Worm (Caenorhabditis elegans) whole organism, L3 larva: Measurements from ENCODE around the gene cdc-25.2.

Source experiments
- ama-1 ChIP-seq: fragments of 150-350 bp; optimal IDR thresholded peaks from 2 replicates; lab custom pipeline; 2018
- ceh-16 ChIP-seq: sonication (generic microtip); optimal IDR thresholded peaks from 2 replicates; lab custom pipeline; 2017; ENCODE audit warnings: missing biosample characterization, missing genetic modification characterization
- ceh-28 ChIP-seq: fragments of 150-350 bp; optimal IDR thresholded peaks from 2 replicates; lab custom pipeline; 2014; ENCODE audit warnings: missing biosample characterization, missing genetic modification reagents, missing genetic modification characterization
- ceh-9 ChIP-seq: sonication (generic microtip); optimal IDR thresholded peaks from 2 replicates; lab custom pipeline; 2018; ENCODE audit warnings: missing biosample characterization, missing genetic modification characterization
- daf-12 ChIP-seq: fragments of 150-350 bp; optimal IDR thresholded peaks from 2 replicates; lab custom pipeline; 2014; ENCODE audit warnings: missing biosample characterization, missing genetic modification reagents, missing genetic modification characterization
- egl-5 ChIP-seq: fragments of 150-350 bp; optimal IDR thresholded peaks from 2 replicates; lab custom pipeline; 2017; ENCODE audit warnings: missing biosample characterization, missing genetic modification reagents, missing genetic modification characterization, inconsistent platforms
- elt-1 ChIP-seq: fragments of 150-350 bp; optimal IDR thresholded peaks from 2 replicates; lab custom pipeline; 2014; ENCODE audit warnings: missing biosample characterization, missing genetic modification characterization
- elt-2 ChIP-seq: sonication (generic microtip); optimal IDR thresholded peaks from 2 replicates; lab custom pipeline; 2016; ENCODE audit warnings: missing genetic modification reagents, mild to moderate bottlenecking, missing genetic modification characterization, missing compliant biosample characterization
- elt-3 ChIP-seq, 3 experiments: fragments of 150-350 bp in 1 of 3; sonication (generic microtip) in 2 of 3; optimal IDR thresholded peaks; 2 replicates in 2 of 3; 4 replicates in 1 of 3; lab custom pipeline; 2014 to 2017; ENCODE audit warnings: missing biosample characterization in 3 of 3, missing genetic modification characterization in 3 of 3
- fkh-10 ChIP-seq: sonication (generic microtip); optimal IDR thresholded peaks from 2 replicates; lab custom pipeline; 2017; ENCODE audit warnings: missing biosample characterization, missing genetic modification reagents, missing genetic modification characterization
- fkh-2 ChIP-seq: fragments of 150-350 bp; optimal IDR thresholded peaks from 2 replicates; lab custom pipeline; 2014; ENCODE audit warnings: missing biosample characterization, missing genetic modification reagents, missing genetic modification characterization
- fos-1 ChIP-seq: fragments of 150-350 bp; optimal IDR thresholded peaks from 2 replicates; lab custom pipeline; 2014; ENCODE audit warnings: missing biosample characterization, missing genetic modification characterization
- jun-1 ChIP-seq: fragments of 150-350 bp; optimal IDR thresholded peaks from 2 replicates; lab custom pipeline; 2014; ENCODE audit warnings: missing biosample characterization, missing genetic modification reagents, missing genetic modification characterization
- lin-15B ChIP-seq: fragments of 150-350 bp; optimal IDR thresholded peaks from 2 replicates; lab custom pipeline; 2014; ENCODE audit warnings: missing biosample characterization, missing genetic modification characterization
- lin-39 ChIP-seq: fragments of 150-350 bp; optimal IDR thresholded peaks from 2 replicates; lab custom pipeline; 2018; ENCODE audit warnings: missing biosample characterization, missing genetic modification reagents, missing genetic modification characterization
- mml-1 ChIP-seq: fragments of 150-350 bp; sonication (generic microtip); optimal IDR thresholded peaks from 3 replicates; lab custom pipeline; 2014; ENCODE audit warnings: missing biosample characterization, missing genetic modification characterization
- nfya-1 ChIP-seq: sonication (generic microtip); optimal IDR thresholded peaks from 2 replicates; lab custom pipeline; 2017; ENCODE audit warnings: missing genetic modification characterization, mild to moderate bottlenecking, missing compliant biosample characterization, antibody characterized with exemption, moderate library complexity; ENCODE audit not compliant: insufficient read depth
- nhr-11 ChIP-seq: fragments of 150-350 bp; optimal IDR thresholded peaks from 2 replicates; lab custom pipeline; 2014; ENCODE audit warnings: missing biosample characterization, missing genetic modification characterization
- nhr-12 ChIP-seq: fragments of 150-350 bp; optimal IDR thresholded peaks from 2 replicates; lab custom pipeline; 2014; ENCODE audit warnings: missing biosample characterization, missing genetic modification characterization
- nhr-23 ChIP-seq: fragments of 150-350 bp; optimal IDR thresholded peaks from 2 replicates; lab custom pipeline; 2014; ENCODE audit warnings: missing biosample characterization, missing genetic modification reagents, missing genetic modification characterization
- nhr-25 ChIP-seq: sonication (generic microtip); optimal IDR thresholded peaks from 2 replicates; lab custom pipeline; 2017; ENCODE audit warnings: missing biosample characterization, missing genetic modification characterization
- nhr-28 ChIP-seq: fragments of 150-350 bp; optimal IDR thresholded peaks from 2 replicates; lab custom pipeline; 2014; ENCODE audit warnings: missing biosample characterization, missing genetic modification characterization
- nhr-76 ChIP-seq: fragments of 150-350 bp; sonication (generic microtip); optimal IDR thresholded peaks from 5 replicates; lab custom pipeline; 2014; ENCODE audit warnings: missing biosample characterization, missing genetic modification characterization
- nhr-77 ChIP-seq: fragments of 150-350 bp; optimal IDR thresholded peaks from 2 replicates; lab custom pipeline; 2014; ENCODE audit warnings: missing biosample characterization, missing genetic modification characterization
- pqm-1 ChIP-seq: fragments of 150-350 bp; optimal IDR thresholded peaks from 2 replicates; lab custom pipeline; 2017; ENCODE audit warnings: missing biosample characterization, missing genetic modification characterization, inconsistent platforms
- sea-2 ChIP-seq: fragments of 150-350 bp; sonication (generic microtip); optimal IDR thresholded peaks from 4 replicates; lab custom pipeline; 2014; ENCODE audit warnings: missing biosample characterization, missing genetic modification reagents, missing genetic modification characterization
- snpc-4 ChIP-seq: fragments of 150-350 bp; optimal IDR thresholded peaks from 2 replicates; lab custom pipeline; 2014; ENCODE audit warnings: missing biosample characterization, missing genetic modification characterization
- unc-39 ChIP-seq: sonication (generic microtip); optimal IDR thresholded peaks from 4 replicates; lab custom pipeline; 2017; ENCODE audit warnings: missing biosample characterization, missing genetic modification characterization
- unc-62 ChIP-seq: fragments of 150-350 bp; sonication (generic microtip); optimal IDR thresholded peaks from 4 replicates; lab custom pipeline; 2014; ENCODE audit warnings: missing biosample characterization, missing genetic modification reagents, missing genetic modification characterization
- zag-1 ChIP-seq: fragments of 150-350 bp; optimal IDR thresholded peaks from 2 replicates; lab custom pipeline; 2014; ENCODE audit warnings: missing biosample characterization, missing genetic modification characterization
- ztf-11 ChIP-seq: fragments of 150-350 bp; optimal IDR thresholded peaks from 2 replicates; lab custom pipeline; 2014; ENCODE audit warnings: missing biosample characterization, missing genetic modification characterization

The cdc-25.2 gene

DNA sequence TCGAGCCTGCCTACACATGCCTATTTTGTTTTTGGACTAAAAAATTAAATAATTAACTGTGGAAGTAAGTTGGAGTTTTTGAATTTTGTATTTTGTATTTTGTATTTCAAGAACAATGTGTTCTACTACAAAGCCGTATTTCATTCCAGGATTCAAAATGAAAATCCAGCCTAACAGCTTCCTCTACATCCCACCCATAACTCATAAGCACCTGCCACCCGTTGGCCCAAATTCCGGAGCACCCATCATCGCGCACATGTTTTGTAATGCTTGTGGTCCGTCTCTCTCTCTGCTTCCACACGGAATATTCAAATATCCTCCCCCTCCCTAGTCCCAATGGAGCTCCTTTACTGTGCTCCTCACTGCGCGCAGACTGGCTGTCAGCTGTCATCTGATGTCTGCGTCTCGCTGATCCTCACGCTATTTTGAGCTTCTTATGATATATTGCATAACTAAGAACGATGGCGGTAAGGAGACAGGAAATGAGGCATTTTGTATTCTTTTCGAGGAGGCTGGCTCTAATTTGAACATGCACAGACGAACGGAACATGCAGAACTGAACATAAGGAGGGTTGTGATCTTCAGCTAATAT, 8.7 kb downstream of the cdc-25.2 start:
- TF ChIP-seq sea-2 (no peak), ceh-16 (no peak)

DNA sequence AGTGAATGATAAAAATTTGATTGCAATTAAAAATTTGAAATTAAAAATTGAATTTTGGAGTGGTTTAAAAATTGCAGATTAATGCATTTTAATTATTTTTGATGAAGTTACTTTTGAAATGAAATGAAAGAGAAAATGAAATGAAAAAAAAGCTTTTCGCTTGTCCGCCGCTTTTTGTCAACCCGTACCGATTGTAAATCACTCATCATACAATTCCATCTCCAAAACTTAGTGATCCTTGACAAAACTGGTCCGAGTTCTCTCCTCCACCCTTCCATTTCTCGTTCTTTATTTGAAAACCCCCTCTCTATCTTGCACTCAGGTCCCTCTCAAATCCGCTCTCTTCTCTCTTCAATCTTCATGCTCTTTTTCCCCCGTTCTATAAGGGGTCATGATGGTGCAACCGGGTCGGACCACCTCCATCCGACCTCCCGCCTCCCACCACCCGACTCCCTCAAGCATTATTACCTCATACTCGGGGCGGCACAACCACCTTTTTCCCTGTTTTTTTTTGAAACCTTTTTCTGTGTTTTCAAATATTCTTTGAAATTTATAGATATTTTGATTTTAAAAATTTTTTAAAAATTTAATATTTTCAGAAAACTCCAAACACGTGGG, 10.3 kb downstream of the cdc-25.2 start:
- no peak for TF ChIP-seq ama-1 (lab: Kevin White, UChicago)
- no peak for TF ChIP-seq fkh-2 (tag; lab: Kevin White, UChicago)
- TF ChIP-seq jun-1 (tag; lab: Kevin White, UChicago) = no peak
- TF ChIP-seq snpc-4 (tag; lab: Kevin White, UChicago) = no peak
- no peak for TF ChIP-seq nhr-77 (tag; lab: Kevin White, UChicago)
- TF ChIP-seq nhr-28 = no peak
- no peak for TF ChIP-seq unc-39 (tag; lab: Kevin White, UChicago)
- TF ChIP-seq egl-5 (tag; lab: Kevin White, UChicago) = no peak
- no peak for TF ChIP-seq nhr-11
- no peak for TF ChIP-seq pqm-1 (tag; lab: Kevin White, UChicago)
- TF ChIP-seq ceh-28 (tag; lab: Kevin White, UChicago) = no peak
- TF ChIP-seq lin-39 (tag; lab: Kevin White, UChicago) = no peak
- no peak for TF ChIP-seq fkh-10
- no peak for TF ChIP-seq unc-62 (GFP tag; lab: Kevin White, UChicago)

DNA sequence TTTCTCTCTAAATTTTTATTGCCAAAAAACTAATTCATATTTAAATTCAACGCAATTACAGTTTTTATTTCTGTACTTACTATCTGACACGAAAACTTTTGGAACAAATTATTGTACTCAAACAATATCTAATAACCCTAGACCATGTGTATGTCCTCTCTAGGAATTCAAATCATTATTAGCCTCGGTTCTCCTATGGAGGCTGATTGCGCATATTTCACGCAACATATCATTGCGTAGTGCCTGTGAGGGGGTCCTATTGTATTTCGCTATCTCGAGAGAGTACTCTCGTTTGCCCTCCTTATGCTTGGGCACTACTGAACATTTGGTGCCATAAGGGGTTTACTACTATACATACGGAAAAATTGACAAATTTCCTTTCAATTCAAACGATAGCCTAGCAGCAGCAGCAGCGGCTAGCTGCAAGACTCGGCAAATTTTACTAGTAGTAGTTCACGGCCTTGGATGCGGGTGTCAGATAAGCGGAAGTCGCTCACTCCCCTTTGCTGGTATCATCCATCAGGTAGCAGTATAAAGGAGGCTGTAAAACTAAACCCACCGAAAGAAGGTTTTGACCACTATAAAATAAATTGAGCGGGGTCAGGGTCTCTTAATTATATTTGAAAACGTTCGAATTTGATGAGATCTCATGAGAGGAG, 11.8 kb downstream of the cdc-25.2 start:
- TF ChIP-seq elt-2 = no peak
- no peak for TF ChIP-seq fkh-10
- TF ChIP-seq nhr-77 (tag; lab: Kevin White, UChicago) = no peak
- no peak for TF ChIP-seq snpc-4 (tag; lab: Kevin White, UChicago)
- TF ChIP-seq nhr-76 (tag; lab: Kevin White, UChicago) = no peak
- TF ChIP-seq ceh-9 = no peak
- no peak for TF ChIP-seq unc-39 (tag; lab: Kevin White, UChicago)
- TF ChIP-seq jun-1 (tag; lab: Kevin White, UChicago) = no peak
- TF ChIP-seq nhr-12 = no peak
- TF ChIP-seq nfya-1 (tag; lab: Kevin White, UChicago) = no peak
- TF ChIP-seq nhr-23 (tag; lab: Kevin White, UChicago) = no peak
- no peak for TF ChIP-seq ztf-11 (tag; lab: Kevin White, UChicago)
- no peak for TF ChIP-seq lin-15B (tag; lab: Kevin White, UChicago)
- TF ChIP-seq mml-1 = no peak
- no peak for TF ChIP-seq ceh-28 (tag; lab: Kevin White, UChicago)

DNA sequence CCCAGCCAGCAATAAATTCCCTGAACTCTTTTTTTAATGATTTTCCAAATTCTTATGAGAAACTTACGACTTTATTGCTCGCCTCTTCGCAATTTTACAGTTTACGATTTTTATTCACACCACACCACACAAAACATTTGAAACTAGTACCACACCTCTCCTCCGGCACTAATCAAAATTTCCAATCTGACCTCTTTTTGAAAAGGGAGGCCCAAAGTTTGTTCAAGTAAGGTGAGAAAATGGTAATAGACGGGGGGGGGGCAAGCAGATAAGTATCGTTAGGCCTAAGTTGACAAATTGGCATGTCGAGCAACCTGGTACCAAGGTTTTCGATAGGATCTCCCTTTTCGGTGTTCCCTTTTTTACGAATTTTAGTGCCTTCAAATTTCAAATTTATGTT, 12.9 kb downstream of the cdc-25.2 start:
- TF ChIP-seq nhr-25 = no peak
- TF ChIP-seq elt-1 (tag; lab: Kevin White, UChicago) = peak; percentile 4
- TF ChIP-seq ama-1 (lab: Kevin White, UChicago) = no peak
- TF ChIP-seq daf-12 (tag; lab: Kevin White, UChicago) = no peak
- no peak for TF ChIP-seq snpc-4 (tag; lab: Kevin White, UChicago)
- no peak for TF ChIP-seq sea-2
- no peak for TF ChIP-seq fkh-2 (tag; lab: Kevin White, UChicago)
- TF ChIP-seq ztf-11 (tag; lab: Kevin White, UChicago) = no peak
- no peak for TF ChIP-seq zag-1 (tag; lab: Kevin White, UChicago)

DNA sequence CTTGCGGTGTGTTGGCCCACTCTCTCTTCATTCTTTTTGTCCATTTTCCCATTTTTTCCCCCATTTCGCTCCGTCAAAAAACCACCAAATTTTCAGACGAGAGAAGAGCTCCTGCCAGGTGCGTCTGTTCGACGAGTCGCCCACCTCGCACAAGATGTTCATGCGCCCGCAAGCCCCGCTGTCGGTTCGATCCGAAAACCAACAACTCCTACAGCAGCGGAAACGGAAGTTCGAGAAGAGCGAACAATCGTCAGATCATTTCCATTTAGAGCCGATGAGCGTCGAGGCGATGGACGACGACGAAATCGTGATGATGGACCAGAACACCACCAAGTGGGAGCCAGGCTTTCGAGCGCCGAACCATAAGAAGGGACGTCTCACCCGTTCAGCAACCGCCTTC, 16.4 kb downstream of the cdc-25.2 start:
- TF ChIP-seq zag-1 (tag; lab: Kevin White, UChicago) (no peak), mml-1 (no peak), nhr-25 (no peak), fos-1 (no peak), jun-1 (tag; lab: Kevin White, UChicago) (no peak), sea-2 (no peak), fkh-10 (no peak), nhr-11 (no peak)

DNA sequence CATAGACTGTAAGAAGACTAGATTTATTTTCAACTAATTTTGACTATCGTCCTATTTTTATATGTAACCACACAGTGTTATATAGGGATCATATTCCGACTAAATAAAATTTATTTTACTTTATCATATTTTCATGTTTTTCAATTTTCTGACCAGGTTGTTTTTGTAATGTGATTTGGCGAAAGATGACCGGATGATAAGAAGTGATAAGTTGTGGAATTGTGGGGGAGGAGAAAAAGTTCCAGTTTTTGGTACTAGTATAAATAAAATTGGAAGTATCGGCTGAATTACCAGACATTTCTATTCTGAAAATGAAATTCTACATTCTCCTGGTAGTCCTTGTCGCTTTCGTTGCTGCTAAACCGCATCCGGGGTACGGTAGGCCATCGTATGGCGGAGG, 18.5 kb downstream of the cdc-25.2 start, which contains the start of gene F16B4.7:
TSS of gene F16B4.7 (plus strand) at position 301 of the 400 bp plus-strand sequence.
- TF ChIP-seq fkh-2 (tag; lab: Kevin White, UChicago) (no peak), elt-3 (tag; optimal IDR thresholded peaks at IDR 0.05; lab: Kevin White, UChicago) (no peak)
